Worm (Caenorhabditis elegans): Measurements from ENCODE around the gene famh-161.
A peak's percentile ranks its signal among the peaks of the same experiment; 100 is the strongest.

The famh-161 gene

ce11 chrV:20489102-20489501 is 44.9 kb downstream of the famh-161 start, which contains the start of gene srbc-78:
TSS of gene srbc-78 (minus strand) at chrV:20489202.
- TF ChIP-seq ZK546.5 (tag; optimal IDR thresholded peaks at IDR 0.05) (no peak), nhr-23 (tag; optimal IDR thresholded peaks at IDR 0.05) (no peak), ztf-11 (tag; optimal IDR thresholded peaks at IDR 0.05) (no peak), nhr-6 (tag; optimal IDR thresholded peaks at IDR 0.05) (no peak), fos-1 (tag; optimal IDR thresholded peaks at IDR 0.05) (no peak), sma-9 (GFP tag; optimal IDR thresholded peaks at IDR 0.05) (no peak), sma-9 (tag; optimal IDR thresholded peaks at IDR 0.05) (no peak), mdl-1 (tag; optimal IDR thresholded peaks at IDR 0.05) (no peak), nhr-77 (tag; optimal IDR thresholded peaks at IDR 0.05) (no peak), egl-27 (tag; optimal IDR thresholded peaks at IDR 0.05) (no peak), sma-3 (GFP tag; optimal IDR thresholded peaks at IDR 0.05) (no peak), elt-3 (tag; optimal IDR thresholded peaks at IDR 0.05) (no peak)

- TF ChIP-seq ztf-1 (GFP tag; conservative IDR thresholded peaks at IDR 0.05) (no peak), nhr-129 (tag; optimal IDR thresholded peaks at IDR 0.05) (peak; percentile 51), Y55F3AM.14 (GFP tag; optimal IDR thresholded peaks at IDR 0.05) (no peak), elt-3 (tag; optimal IDR thresholded peaks at IDR 0.05) (no peak), unc-55 (GFP tag; optimal IDR thresholded peaks at IDR 0.05) (peak; percentile 16), nhr-23 (tag; optimal IDR thresholded peaks at IDR 0.05) (no peak), alr-1 (tag; optimal IDR thresholded peaks at IDR 0.05) (no peak), elt-1 (tag; optimal IDR thresholded peaks at IDR 0.05) (no peak), lin-11 (tag; optimal IDR thresholded peaks at IDR 0.05) (no peak), blmp-1 (tag; optimal IDR thresholded peaks at IDR 0.05; ENCODE audit: insufficient read depth) (no peak), ceh-16 (tag; optimal IDR thresholded peaks at IDR 0.05) (no peak), ama-1 (optimal IDR thresholded peaks at IDR 0.05) (no peak), sma-9 (GFP tag; optimal IDR thresholded peaks at IDR 0.05) (no peak), sma-9 (tag; optimal IDR thresholded peaks at IDR 0.05) (no peak), R02D3.7 (tag; optimal IDR thresholded peaks at IDR 0.05) (no peak), mdl-1 (tag; optimal IDR thresholded peaks at IDR 0.05) (no peak), ceh-82 (tag; optimal IDR thresholded peaks at IDR 0.05) (no peak), nhr-12 (tag; optimal IDR thresholded peaks at IDR 0.05) (no peak), gmeb-1 (tag; optimal IDR thresholded peaks at IDR 0.05) (no peak), nhr-10 (tag; optimal IDR thresholded peaks at IDR 0.05) (no peak), C34F6.9 (tag; optimal IDR thresholded peaks at IDR 0.05) (peak; percentile 4), skn-1 (tag; optimal IDR thresholded peaks at IDR 0.05) (no peak), F13H6.1 (tag; optimal IDR thresholded peaks at IDR 0.05) (peak; percentile 57), nhr-25 (tag; optimal IDR thresholded peaks at IDR 0.05) (no peak), fos-1 (tag; optimal IDR thresholded peaks at IDR 0.05) (no peak), sma-3 (GFP tag; optimal IDR thresholded peaks at IDR 0.05) (no peak), lsy-2 (tag; optimal IDR thresholded peaks at IDR 0.05) (peak in 1 of 2 experiments; percentile 33)
Measured at ce11 chrV:20486549-20486948, 47.4 kb downstream of the famh-161 start.

- TF ChIP-seq sma-9 (GFP tag; optimal IDR thresholded peaks at IDR 0.05) (no peak), sma-9 (tag; optimal IDR thresholded peaks at IDR 0.05) (no peak), nhr-77 (tag; optimal IDR thresholded peaks at IDR 0.05) (no peak), unc-55 (GFP tag; optimal IDR thresholded peaks at IDR 0.05) (no peak), F13H6.1 (tag; optimal IDR thresholded peaks at IDR 0.05) (no peak), snpc-4 (tag; optimal IDR thresholded peaks at IDR 0.05) (no peak), elt-3 (tag; optimal IDR thresholded peaks at IDR 0.05) (no peak), ztf-4 (tag; optimal IDR thresholded peaks at IDR 0.05) (no peak), blmp-1 (tag; optimal IDR thresholded peaks at IDR 0.05; ENCODE audit: insufficient read depth) (no peak), skn-1 (tag; optimal IDR thresholded peaks at IDR 0.05) (no peak), crh-2 (tag; optimal IDR thresholded peaks at IDR 0.05) (no peak), sma-3 (GFP tag; optimal IDR thresholded peaks at IDR 0.05) (no peak), nhr-129 (tag; optimal IDR thresholded peaks at IDR 0.05) (no peak), nhr-237 (tag; optimal IDR thresholded peaks at IDR 0.05) (no peak), mbf-1 (tag; optimal IDR thresholded peaks at IDR 0.05) (no peak)
Measured at ce11 chrV:20485285-20485684, 48.7 kb downstream of the famh-161 start, which contains the start of gene dhcr-7. TSS of gene dhcr-7 (minus strand) at chrV:20485385.

ce11 chrV:20480790-20481189 is 53.2 kb downstream of the famh-161 start:
- TF ChIP-seq gmeb-1 (tag; optimal IDR thresholded peaks at IDR 0.05), result no peak
- no peak for TF ChIP-seq ama-1 (optimal IDR thresholded peaks at IDR 0.05)
- no peak for TF ChIP-seq ztf-1 (GFP tag; conservative IDR thresholded peaks at IDR 0.05)

Data from whole organism, L2 larva.